Worm (Caenorhabditis elegans) whole organism, late embryonic: ENCODE data around the gene Y73C8B.3.

Experiments used
- ama-1 ChIP-seq: fragments of 150-350 bp; optimal IDR thresholded peaks from 2 replicates; lab custom pipeline; 2014
- ceh-19 ChIP-seq: fragments of 200-800 bp; sonication (Bioruptor generic); optimal IDR thresholded peaks from 2 replicates; lab custom pipeline; 2018; ENCODE audit warnings: mild to moderate bottlenecking, missing genetic modification characterization, missing compliant biosample characterization
- sdc-2 ChIP-seq: sonication (generic microtip); optimal IDR thresholded peaks from 2 replicates; lab custom pipeline; 2016; ENCODE audit warnings: missing genotype, missing genetic modification characterization, missing compliant biosample characterization
- unc-86 ChIP-seq: sonication (generic microtip); optimal IDR thresholded peaks from 2 replicates; lab custom pipeline; 2016; ENCODE audit warnings: missing genetic modification characterization, missing compliant biosample characterization

ce11 chrV:3155072-3155471 lies 38.0 kb downstream of the Y73C8B.3 start, which contains the start of gene srab-7:
- TF ChIP-seq unc-86 (tag; lab: Kevin White, UChicago), result no peak
- TF ChIP-seq sdc-2 (tag; lab: Kevin White, UChicago), result no peak
- TF ChIP-seq ceh-19 (GFP tag; lab: Kevin White, UChicago), result no peak
- TF ChIP-seq ama-1, result no peak
